Fruit fly (Drosophila melanogaster): ENCODE data around the gene CG32278.

- TF ChIP-seq gl (tag; optimal IDR thresholded peaks at IDR 0.05) (no peak), rn (GFP tag; IDR thresholded peaks at IDR 0.05) (no peak), Pif1A (GFP tag; optimal IDR thresholded peaks at IDR 0.05) (no peak), CG13204 (GFP tag; optimal IDR thresholded peaks at IDR 0.05) (no peak), CG12605 (GFP tag; IDR thresholded peaks at IDR 0.05) (no peak), CG15710 (tag; optimal IDR thresholded peaks at IDR 0.05) (no peak), CG14655 (GFP tag; optimal IDR thresholded peaks at IDR 0.05) (no peak), CG4496 (GFP tag; IDR thresholded peaks at IDR 0.05) (no peak), CG17806 (tag; optimal IDR thresholded peaks at IDR 0.05) (no peak)
Measured at dm6 chr3L:3205349-3205748, 36.3 kb downstream of the CG32278 start, which contains the start of gene CG32277.
